Worm (Caenorhabditis elegans) whole organism, L3 larva: Measurements from ENCODE around the gene svh-2.

Experiments used
- ceh-9 ChIP-seq: sonication (generic microtip); optimal IDR thresholded peaks from 2 replicates; lab custom pipeline; 2018; ENCODE audit warnings: missing biosample characterization, missing genetic modification characterization
- elt-1 ChIP-seq: fragments of 150-350 bp; optimal IDR thresholded peaks from 2 replicates; lab custom pipeline; 2014; ENCODE audit warnings: missing biosample characterization, missing genetic modification characterization
- elt-2 ChIP-seq: sonication (generic microtip); optimal IDR thresholded peaks from 2 replicates; lab custom pipeline; 2016; ENCODE audit warnings: missing genetic modification reagents, mild to moderate bottlenecking, missing genetic modification characterization, missing compliant biosample characterization
- jun-1 ChIP-seq: fragments of 150-350 bp; optimal IDR thresholded peaks from 2 replicates; lab custom pipeline; 2014; ENCODE audit warnings: missing biosample characterization, missing genetic modification reagents, missing genetic modification characterization
- nfya-1 ChIP-seq: sonication (generic microtip); optimal IDR thresholded peaks from 2 replicates; lab custom pipeline; 2017; ENCODE audit warnings: missing genetic modification characterization, mild to moderate bottlenecking, missing compliant biosample characterization, antibody characterized with exemption, moderate library complexity; ENCODE audit not compliant: insufficient read depth
- nhr-11 ChIP-seq: fragments of 150-350 bp; optimal IDR thresholded peaks from 2 replicates; lab custom pipeline; 2014; ENCODE audit warnings: missing biosample characterization, missing genetic modification characterization
- pha-4 ChIP-seq: fragments of 150-350 bp; optimal IDR thresholded peaks from 2 replicates; lab custom pipeline; 2014; ENCODE audit warnings: missing biosample characterization, missing genetic modification reagents, missing genetic modification characterization
- snpc-4 ChIP-seq: fragments of 150-350 bp; optimal IDR thresholded peaks from 2 replicates; lab custom pipeline; 2014; ENCODE audit warnings: missing biosample characterization, missing genetic modification characterization
- tbx-2 ChIP-seq: sonication (generic microtip); optimal IDR thresholded peaks from 2 replicates; lab custom pipeline; 2016; ENCODE audit warnings: mild to moderate bottlenecking, missing genetic modification characterization, missing compliant biosample characterization
- unc-62 ChIP-seq: fragments of 150-350 bp; sonication (generic microtip); optimal IDR thresholded peaks from 4 replicates; lab custom pipeline; 2014; ENCODE audit warnings: missing biosample characterization, missing genetic modification reagents, missing genetic modification characterization

DNA sequence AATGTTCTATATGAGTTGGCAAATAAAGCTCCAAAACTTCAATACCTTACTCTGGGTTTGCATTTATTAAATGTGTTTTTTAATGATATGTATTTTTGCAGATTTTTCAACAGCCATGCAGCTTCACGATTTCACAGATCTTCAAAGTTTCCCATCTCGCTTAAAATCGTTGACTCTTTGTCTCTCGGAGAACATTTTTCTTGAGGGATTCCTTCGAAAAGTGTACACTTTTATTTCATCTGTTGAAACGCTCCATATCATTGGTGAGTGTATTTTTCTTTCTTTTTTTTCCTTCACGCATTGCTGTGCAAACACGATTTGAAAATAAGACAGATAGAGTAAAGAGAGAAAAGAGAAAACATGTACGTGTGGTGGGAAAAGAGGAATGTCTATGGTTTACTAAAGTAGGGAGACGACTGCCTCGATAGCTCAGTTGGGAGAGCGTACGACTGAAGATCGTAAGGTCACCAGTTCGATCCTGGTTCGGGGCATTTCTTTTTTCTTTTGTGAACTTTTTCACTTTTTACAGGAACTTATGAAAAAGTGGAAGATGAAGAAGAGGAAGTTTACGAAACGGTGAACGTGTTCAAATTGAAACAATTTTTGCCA is 40.2 kb downstream of the svh-2 start:
- TF ChIP-seq nhr-11 (tag; lab: Kevin White, UChicago) = peak; percentile 29
- TF ChIP-seq elt-1 (tag; lab: Kevin White, UChicago) = no peak
- peak; percentile 74 for TF ChIP-seq pha-4 (tag; lab: Kevin White, UChicago)
- peak; percentile 58 for TF ChIP-seq tbx-2 (tag; lab: Kevin White, UChicago)
- no peak for TF ChIP-seq snpc-4 (tag; lab: Kevin White, UChicago)
- TF ChIP-seq ceh-9 (tag; lab: Kevin White, UChicago) = no peak
- peak; percentile 16 for TF ChIP-seq unc-62 (GFP tag; lab: Kevin White, UChicago)
- TF ChIP-seq elt-2 (tag; lab: Kevin White, UChicago) = peak; percentile 35
- peak; percentile 50 for TF ChIP-seq nfya-1
- TF ChIP-seq jun-1 (tag; lab: Kevin White, UChicago) = no peak
